Worm (Caenorhabditis elegans) whole organism, L1 larva: ENCODE results near the gene imph-1.
A peak's percentile ranks its signal among the peaks of the same experiment; 100 is the strongest.

Experiments used
- F16B12.6 ChIP-seq: fragments of 150-350 bp; optimal IDR thresholded peaks from 2 replicates; lab custom pipeline; 2014; ENCODE audit warnings: missing biosample characterization, missing genetic modification characterization
- ama-1 ChIP-seq: fragments of 150-350 bp; optimal IDR thresholded peaks from 2 replicates; lab custom pipeline; 2014
- blmp-1 ChIP-seq: fragments of 150-350 bp; optimal IDR thresholded peaks from 2 replicates; lab custom pipeline; 2014; ENCODE audit warnings: missing biosample characterization, missing genetic modification characterization
- ceh-82 ChIP-seq, 3 experiments: fragments of 150-350 bp in 1 of 3; sonication (generic microtip) in 2 of 3; optimal IDR thresholded peaks; 2 replicates each; lab custom pipeline; 2014 to 2017; ENCODE audit warnings: missing biosample characterization in 3 of 3, missing genetic modification characterization in 3 of 3
- dpl-1 ChIP-seq, 3 experiments: fragments of 150-350 bp in 2 of 3; sonication (generic microtip) in 1 of 3; optimal IDR thresholded peaks; 2 replicates each; lab custom pipeline; 2014 to 2017; ENCODE audit warnings: missing biosample characterization in 3 of 3, missing genetic modification characterization in 3 of 3, missing genetic modification reagents in 3 of 3
- efl-1 ChIP-seq, 4 experiments: fragments of 150-350 bp; optimal IDR thresholded peaks in 3 of 4; peaks in 1 of 4; 1 replicate in 1 of 4; 2 replicates in 3 of 4; lab custom pipeline; 2014; ENCODE audit warnings: missing biosample characterization in 2 of 4, missing genetic modification characterization in 2 of 4, missing genetic modification reagents in 2 of 4
- egl-13 ChIP-seq: sonication (generic microtip); optimal IDR thresholded peaks from 2 replicates; lab custom pipeline; 2016; ENCODE audit warnings: missing genotype, missing genetic modification reagents, missing genetic modification characterization, missing compliant biosample characterization
- elt-2 ChIP-seq: sonication (generic microtip); optimal IDR thresholded peaks from 2 replicates; lab custom pipeline; 2016; ENCODE audit warnings: missing genetic modification characterization, mild to moderate bottlenecking, inconsistent platforms, missing compliant biosample characterization, missing genetic modification reagents
- elt-3 ChIP-seq, 6 experiments: fragments of 150-350 bp in 1 of 6; sonication (generic microtip); optimal IDR thresholded peaks; 2 replicates each; lab custom pipeline; 2017 to 2018; ENCODE audit warnings: missing biosample characterization in 6 of 6, missing genetic modification characterization in 6 of 6, inconsistent platforms in 1 of 6
- fkh-8 ChIP-seq: sonication (generic microtip); optimal IDR thresholded peaks from 2 replicates; lab custom pipeline; 2016; ENCODE audit warnings: mild to moderate bottlenecking, missing genetic modification characterization, missing compliant biosample characterization
- fos-1 ChIP-seq: fragments of 150-350 bp; optimal IDR thresholded peaks from 2 replicates; lab custom pipeline; 2014; ENCODE audit warnings: missing biosample characterization, missing genetic modification characterization
- grh-1 ChIP-seq: fragments of 200-800 bp; sonication (Bioruptor generic); IDR thresholded peaks from 2 replicates; pipeline ENCODE4 v1.3.6; 2022; ENCODE audit warnings: missing genetic modification reagents, missing genetic modification characterization, missing compliant biosample characterization
- hlh-17 ChIP-seq: fragments of 200-800 bp; sonication (Bioruptor generic); optimal IDR thresholded peaks from 2 replicates; lab custom pipeline; 2018; ENCODE audit warnings: missing genetic modification characterization, mild to moderate bottlenecking, missing compliant biosample characterization, moderate library complexity, borderline replicate concordance
- irx-1 ChIP-seq: sonication (generic microtip); optimal IDR thresholded peaks from 2 replicates; lab custom pipeline; 2016; ENCODE audit warnings: missing genetic modification characterization, missing compliant biosample characterization
- isw-1 ChIP-seq: fragments of 200-800 bp; sonication (Bioruptor generic); IDR thresholded peaks from 2 replicates; pipeline ENCODE4 v1.3.6; 2022; ENCODE audit warnings: missing genetic modification characterization, missing compliant biosample characterization
- jun-1 ChIP-seq: fragments of 150-350 bp; optimal IDR thresholded peaks from 2 replicates; lab custom pipeline; 2014; ENCODE audit warnings: missing biosample characterization, missing genetic modification reagents, missing genetic modification characterization
- lin-14 ChIP-seq: fragments of 200-800 bp; sonication (Bioruptor generic); optimal IDR thresholded peaks from 2 replicates; lab custom pipeline; 2018; ENCODE audit warnings: mild to moderate bottlenecking, missing genetic modification characterization, moderate library complexity, missing compliant biosample characterization
- lin-39 ChIP-seq: fragments of 150-350 bp; optimal IDR thresholded peaks from 2 replicates; lab custom pipeline; 2014; ENCODE audit warnings: missing biosample characterization, missing genetic modification reagents, missing genetic modification characterization
- lsy-2 ChIP-seq, 2 experiments: fragments of 150-350 bp; optimal IDR thresholded peaks; 2 replicates each; lab custom pipeline; 2014; ENCODE audit warnings: missing biosample characterization in 2 of 2, missing genetic modification characterization in 2 of 2
- mdl-1 ChIP-seq, 2 experiments: fragments of 150-350 bp; optimal IDR thresholded peaks; 2 replicates each; lab custom pipeline; 2014 to 2017; ENCODE audit warnings: missing biosample characterization in 2 of 2, missing genetic modification characterization in 2 of 2, inconsistent platforms in 1 of 2
- nhr-19 ChIP-seq: fragments of 200-800 bp; sonication (Bioruptor generic); conservative IDR thresholded peaks from 2 replicates; pipeline ENCODE4 v1.3.6; 2022; ENCODE audit warnings: missing genetic modification characterization, missing compliant biosample characterization
- nhr-20 ChIP-seq: sonication (generic microtip); optimal IDR thresholded peaks from 2 replicates; lab custom pipeline; 2016; ENCODE audit warnings: mild to moderate bottlenecking, missing genetic modification characterization, missing compliant biosample characterization
- nhr-237 ChIP-seq: fragments of 150-350 bp; optimal IDR thresholded peaks from 2 replicates; lab custom pipeline; 2014; ENCODE audit warnings: missing biosample characterization, missing genetic modification characterization
- nhr-47 ChIP-seq: sonication (generic microtip); optimal IDR thresholded peaks from 2 replicates; lab custom pipeline; 2016; ENCODE audit warnings: mild to moderate bottlenecking, missing genetic modification characterization, moderate library complexity, missing compliant biosample characterization
- nhr-71 ChIP-seq: sonication (generic microtip); optimal IDR thresholded peaks from 2 replicates; lab custom pipeline; 2016; ENCODE audit warnings: mild to moderate bottlenecking, missing genetic modification characterization, moderate library complexity, missing compliant biosample characterization
- nhr-76 ChIP-seq: sonication (generic microtip); optimal IDR thresholded peaks from 2 replicates; lab custom pipeline; 2017; ENCODE audit warnings: missing biosample characterization, missing genetic modification characterization
- nhr-77 ChIP-seq: fragments of 150-350 bp; optimal IDR thresholded peaks from 2 replicates; lab custom pipeline; 2014; ENCODE audit warnings: missing biosample characterization, missing genetic modification characterization
- nhr-90 ChIP-seq: sonication (generic microtip); optimal IDR thresholded peaks from 2 replicates; lab custom pipeline; 2016; ENCODE audit warnings: mild to moderate bottlenecking, missing genetic modification characterization, missing compliant biosample characterization; ENCODE audit not compliant: poor library complexity
- pqm-1 ChIP-seq: sonication (generic microtip); optimal IDR thresholded peaks from 3 replicates; lab custom pipeline; 2017; ENCODE audit warnings: missing biosample characterization, missing genetic modification characterization
- rnt-1 ChIP-seq: sonication (generic microtip); optimal IDR thresholded peaks from 2 replicates; lab custom pipeline; 2016; ENCODE audit warnings: mild to moderate bottlenecking, missing genetic modification characterization, moderate library complexity, missing compliant biosample characterization
- snpc-4 ChIP-seq: fragments of 150-350 bp; optimal IDR thresholded peaks from 2 replicates; lab custom pipeline; 2014; ENCODE audit warnings: missing biosample characterization, missing genetic modification characterization
- swsn-7 ChIP-seq: sonication (generic microtip); optimal IDR thresholded peaks from 2 replicates; lab custom pipeline; 2016; ENCODE audit warnings: missing genetic modification characterization, missing compliant biosample characterization
- tbx-2 ChIP-seq: sonication (generic microtip); optimal IDR thresholded peaks from 2 replicates; lab custom pipeline; 2016; ENCODE audit warnings: missing genetic modification characterization, missing compliant biosample characterization
- unc-30 ChIP-seq: sonication (generic microtip); optimal IDR thresholded peaks from 2 replicates; lab custom pipeline; 2017; ENCODE audit warnings: missing biosample characterization, missing genetic modification characterization
- unc-62 ChIP-seq: fragments of 150-350 bp; optimal IDR thresholded peaks from 2 replicates; lab custom pipeline; 2014; ENCODE audit warnings: missing biosample characterization, missing genetic modification reagents, missing genetic modification characterization

imph-1 gene

ce11 chrIII:4508064-4508905 is 45.1 kb upstream of the imph-1 start, which contains the start of the genes cct-5 and F25F2.1 (continued):
- TF ChIP-seq F16B12.6 (peak; percentile 94), pqm-1 (tag; lab: Kevin White, UChicago) (no peak), nhr-77 (tag; lab: Kevin White, UChicago) (no peak), rnt-1 (tag; lab: Kevin White, UChicago) (peak; percentile 57), dpl-1 (GFP tag; optimal IDR thresholded peaks at IDR 0.05; lab: Kevin White, UChicago) (peak; percentile 82 to 89 (median 84)), tbx-2 (tag; lab: Kevin White, UChicago) (peak; percentile 39), nhr-90 (tag; lab: Kevin White, UChicago) (peak; percentile 36), elt-2 (tag; lab: Kevin White, UChicago) (peak; percentile 17), nhr-76 (tag; lab: Kevin White, UChicago) (no peak), irx-1 (tag; lab: Kevin White, UChicago) (no peak), nhr-19 (GFP tag; lab: Robert Waterston, UW) (peak; percentile 52), egl-13 (tag; lab: Kevin White, UChicago) (peak; percentile 5), elt-3 (tag; optimal IDR thresholded peaks at IDR 0.05; lab: Kevin White, UChicago) (peak in 1 of 6 experiments; percentile 23)

DNA sequence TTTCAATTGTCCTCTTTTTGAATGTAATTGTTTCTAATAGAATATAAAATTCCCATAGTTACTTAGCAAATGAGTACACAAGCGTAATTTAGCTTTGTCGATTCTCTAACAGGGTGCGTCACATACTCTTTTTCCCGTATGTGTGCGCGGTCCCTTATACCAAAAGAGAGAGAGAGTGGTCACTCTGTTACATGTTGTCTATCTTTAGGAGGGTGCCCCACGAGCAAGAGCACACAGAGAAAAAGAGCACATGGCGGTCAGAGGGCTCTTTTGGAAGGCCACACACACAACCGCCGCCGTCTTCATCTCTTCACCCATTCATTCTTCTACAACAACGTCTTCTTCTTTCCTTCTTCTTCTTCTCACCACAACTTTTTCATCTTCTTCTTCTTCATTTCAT is 39.5 kb upstream of the imph-1 start:
- TF ChIP-seq unc-62 (GFP tag; lab: Kevin White, UChicago) (no peak), isw-1 (GFP tag; lab: Robert Waterston, UW) (peak; percentile 15; the same call in 1 of the 2 replicates), jun-1 (no peak), nhr-71 (tag; lab: Kevin White, UChicago) (peak; percentile 17), lsy-2 (tag; optimal IDR thresholded peaks at IDR 0.05; lab: Kevin White, UChicago) (peak in 1 of 2 experiments; percentile 30), lin-39 (tag; lab: Kevin White, UChicago) (no peak), tbx-2 (tag; lab: Kevin White, UChicago) (no peak), unc-30 (tag; lab: Kevin White, UChicago) (no peak), F16B12.6 (no peak), swsn-7 (tag; lab: Kevin White, UChicago) (peak; percentile 1), snpc-4 (tag; lab: Kevin White, UChicago) (no peak), nhr-47 (tag; lab: Kevin White, UChicago) (no peak), nhr-237 (tag; lab: Kevin White, UChicago) (no peak), lin-14 (GFP tag; lab: Kevin White, UChicago) (peak; percentile 81), ama-1 (lab: Kevin White, UChicago) (no peak), hlh-17 (GFP tag; lab: Kevin White, UChicago) (no peak), nhr-20 (tag; lab: Kevin White, UChicago) (no peak), nhr-76 (tag; lab: Kevin White, UChicago) (no peak), ceh-82 (tag; optimal IDR thresholded peaks at IDR 0.05; lab: Kevin White, UChicago) (peak in 1 of 3 experiments; percentile 22), mdl-1 (tag; optimal IDR thresholded peaks at IDR 0.05; lab: Kevin White, UChicago) (peak in 1 of 2 experiments; percentile 2), grh-1 (GFP tag; lab: Robert Waterston, UW) (no peak), fkh-8 (peak; percentile 31)

- TF ChIP-seq efl-1 (optimal IDR thresholded peaks at IDR 0.05; lab: Kevin White, UChicago): no peak
- peak in 1 of 2 experiments; percentile 61 for TF ChIP-seq efl-1 (GFP tag; optimal IDR thresholded peaks at IDR 0.05 in 1 of 2; lab: Kevin White, UChicago)
- no peak for TF ChIP-seq fos-1 (tag; lab: Kevin White, UChicago)
- TF ChIP-seq blmp-1: peak; percentile 28
Observed at ce11 chrIII:4515173-4515572, 38.2 kb upstream of the imph-1 start.
